Worm (Caenorhabditis elegans) whole organism, late embryonic: ENCODE results near the gene C06B8.7.

ENCODE experiments used
- C08G9.2 ChIP-seq: sonication (generic microtip); optimal IDR thresholded peaks from 2 replicates; lab custom pipeline; 2016; ENCODE audit warnings: mild to moderate bottlenecking, missing genetic modification characterization, moderate library complexity, missing compliant biosample characterization
- C38D4.7 ChIP-seq: fragments of 200-800 bp; sonication (Bioruptor generic); optimal IDR thresholded peaks from 2 replicates; lab custom pipeline; 2018; ENCODE audit warnings: mild to moderate bottlenecking, missing genetic modification characterization, moderate library complexity, missing compliant biosample characterization
- K09A11.1 ChIP-seq: sonication (generic microtip); optimal IDR thresholded peaks from 2 replicates; lab custom pipeline; 2017; ENCODE audit warnings: antibody characterized with exemption, mild to moderate bottlenecking, missing genetic modification characterization, missing compliant biosample characterization; ENCODE audit not compliant: insufficient read depth
- Y22D7AL.16 ChIP-seq: sonication (generic microtip); optimal IDR thresholded peaks from 2 replicates; lab custom pipeline; 2016; ENCODE audit warnings: missing genetic modification characterization, missing compliant biosample characterization
- ahr-1 ChIP-seq: sonication (generic microtip); optimal IDR thresholded peaks from 2 replicates; lab custom pipeline; 2016; ENCODE audit warnings: missing genetic modification characterization, missing compliant biosample characterization
- ceh-14 ChIP-seq: sonication (generic microtip); optimal IDR thresholded peaks from 2 replicates; lab custom pipeline; 2016; ENCODE audit warnings: missing genotype, missing genetic modification characterization, missing compliant biosample characterization
- ceh-22 ChIP-seq: sonication (generic microtip); optimal IDR thresholded peaks from 2 replicates; lab custom pipeline; 2017; ENCODE audit warnings: missing biosample characterization, missing genetic modification characterization
- ceh-24 ChIP-seq: sonication (generic microtip); optimal IDR thresholded peaks from 2 replicates; lab custom pipeline; 2016; ENCODE audit warnings: mild to moderate bottlenecking, missing genetic modification characterization, missing compliant biosample characterization
- ceh-30 ChIP-seq: fragments of 150-350 bp; optimal IDR thresholded peaks from 2 replicates; lab custom pipeline; 2014; ENCODE audit warnings: missing biosample characterization, missing genetic modification characterization
- ceh-31 ChIP-seq: sonication (generic microtip); optimal IDR thresholded peaks from 2 replicates; lab custom pipeline; 2016; ENCODE audit warnings: missing genetic modification characterization, missing compliant biosample characterization
- ceh-34 ChIP-seq: sonication (generic microtip); optimal IDR thresholded peaks from 2 replicates; lab custom pipeline; 2016; ENCODE audit warnings: mild to moderate bottlenecking, missing genetic modification characterization, missing compliant biosample characterization
- ceh-45 ChIP-seq: fragments of 200-800 bp; sonication (Bioruptor generic); IDR thresholded peaks from 2 replicates; pipeline ENCODE4 v1.3.6; 2022; ENCODE audit warnings: missing genetic modification reagents, missing genetic modification characterization, missing compliant biosample characterization
- che-1 ChIP-seq: sonication (generic microtip); optimal IDR thresholded peaks from 2 replicates; lab custom pipeline; 2016; ENCODE audit warnings: mild to moderate bottlenecking, missing genetic modification characterization, missing compliant biosample characterization
- dmd-4 ChIP-seq: sonication (generic microtip); optimal IDR thresholded peaks from 2 replicates; lab custom pipeline; 2016; ENCODE audit warnings: borderline replicate concordance, missing genetic modification characterization, missing compliant biosample characterization
- elt-2 ChIP-seq: sonication (generic microtip); optimal IDR thresholded peaks from 2 replicates; lab custom pipeline; 2016; ENCODE audit warnings: missing genetic modification reagents, missing genetic modification characterization, missing compliant biosample characterization
- elt-4 ChIP-seq: sonication (generic microtip); optimal IDR thresholded peaks from 2 replicates; lab custom pipeline; 2016; ENCODE audit warnings: missing genetic modification characterization, missing compliant biosample characterization
- eyg-1 ChIP-seq: sonication (generic microtip); optimal IDR thresholded peaks from 2 replicates; lab custom pipeline; 2016; ENCODE audit warnings: missing genotype, missing genetic modification characterization, missing compliant biosample characterization
- fax-1 ChIP-seq: sonication (generic microtip); optimal IDR thresholded peaks from 2 replicates; lab custom pipeline; 2016; ENCODE audit warnings: missing genotype, missing genetic modification characterization, missing compliant biosample characterization
- fkh-6 ChIP-seq: sonication (generic microtip); optimal IDR thresholded peaks from 2 replicates; lab custom pipeline; 2016; ENCODE audit warnings: missing genetic modification characterization, missing compliant biosample characterization
- gmeb-2 ChIP-seq: sonication (generic microtip); optimal IDR thresholded peaks from 2 replicates; lab custom pipeline; 2016; ENCODE audit warnings: missing genetic modification characterization, inconsistent platforms, missing compliant biosample characterization
- hlh-13 ChIP-seq: fragments of 200-800 bp; sonication (Bioruptor generic); optimal IDR thresholded peaks from 2 replicates; lab custom pipeline; 2018; ENCODE audit warnings: mild to moderate bottlenecking, missing genetic modification characterization, missing compliant biosample characterization
- hlh-6 ChIP-seq: sonication (generic microtip); optimal IDR thresholded peaks from 2 replicates; lab custom pipeline; 2016; ENCODE audit warnings: missing genotype, missing genetic modification characterization, missing compliant biosample characterization
- hlh-8 ChIP-seq: sonication (generic microtip); optimal IDR thresholded peaks from 2 replicates; lab custom pipeline; 2016; ENCODE audit warnings: missing genotype, missing genetic modification characterization, missing compliant biosample characterization
- lin-11 ChIP-seq: fragments of 200-800 bp; sonication (Bioruptor generic); optimal IDR thresholded peaks from 2 replicates; lab custom pipeline; 2018; ENCODE audit warnings: mild to moderate bottlenecking, missing genetic modification characterization, missing compliant biosample characterization
- madf-2 ChIP-seq: sonication (generic microtip); optimal IDR thresholded peaks from 2 replicates; lab custom pipeline; 2017; ENCODE audit warnings: missing genetic modification characterization, missing compliant biosample characterization
- mec-3 ChIP-seq: sonication (generic microtip); optimal IDR thresholded peaks from 2 replicates; lab custom pipeline; 2016; ENCODE audit warnings: borderline replicate concordance, missing genetic modification characterization, missing compliant biosample characterization
- nhr-232 ChIP-seq: sonication (generic microtip); optimal IDR thresholded peaks from 2 replicates; lab custom pipeline; 2016; ENCODE audit warnings: missing genetic modification characterization, missing compliant biosample characterization
- npax-4 ChIP-seq: sonication (generic microtip); optimal IDR thresholded peaks from 2 replicates; lab custom pipeline; 2016; ENCODE audit warnings: missing genetic modification characterization, missing compliant biosample characterization
- odd-2 ChIP-seq: sonication (generic microtip); optimal IDR thresholded peaks from 2 replicates; lab custom pipeline; 2017; ENCODE audit warnings: antibody characterized with exemption, mild to moderate bottlenecking, missing genetic modification characterization, missing compliant biosample characterization
- pat-9 ChIP-seq: fragments of 200-800 bp; sonication (Bioruptor generic); optimal IDR thresholded peaks from 2 replicates; lab custom pipeline; 2018; ENCODE audit warnings: mild to moderate bottlenecking, missing genetic modification characterization, moderate library complexity, missing compliant biosample characterization
- pax-1 ChIP-seq: fragments of 150-350 bp; optimal IDR thresholded peaks from 2 replicates; lab custom pipeline; 2014; ENCODE audit warnings: missing biosample characterization, missing genetic modification characterization
- pha-4 ChIP-seq: fragments of 150-350 bp; optimal IDR thresholded peaks from 2 replicates; lab custom pipeline; 2018; ENCODE audit warnings: missing biosample characterization, missing genetic modification reagents, missing genetic modification characterization
- ref-2 ChIP-seq: sonication (generic microtip); optimal IDR thresholded peaks from 2 replicates; lab custom pipeline; 2016; ENCODE audit warnings: missing genetic modification characterization, missing compliant biosample characterization
- sox-2 ChIP-seq: fragments of 200-800 bp; sonication (Bioruptor generic); IDR thresholded peaks from 2 replicates; pipeline ENCODE4 v1.3.6; 2022; ENCODE audit warnings: missing genetic modification reagents, missing genetic modification characterization, missing compliant biosample characterization
- sox-4 ChIP-seq: sonication (generic microtip); optimal IDR thresholded peaks from 2 replicates; lab custom pipeline; 2017; ENCODE audit warnings: mild to moderate bottlenecking, missing genetic modification characterization, inconsistent platforms, missing compliant biosample characterization
- tbx-7 ChIP-seq: sonication (generic microtip); optimal IDR thresholded peaks from 2 replicates; lab custom pipeline; 2016; ENCODE audit warnings: missing genotype, missing genetic modification characterization, missing compliant biosample characterization
- unc-3 ChIP-seq, 2 experiments: fragments of 200-800 bp in 1 of 2; sonication (Bioruptor generic) in 1 of 2; sonication (generic microtip) in 1 of 2; conservative IDR thresholded peaks in 1 of 2; optimal IDR thresholded peaks in 1 of 2; 2 replicates each; pipeline versions ENCODE4 v1.3.6 to Lab custom; 2016 to 2022; ENCODE audit warnings: missing compliant biosample characterization in 2 of 2, missing genetic modification characterization in 2 of 2, missing genetic modification reagents in 1 of 2
- unc-55 ChIP-seq: sonication (generic microtip); optimal IDR thresholded peaks from 2 replicates; lab custom pipeline; 2017; ENCODE audit warnings: missing biosample characterization, missing genetic modification reagents, missing genetic modification characterization
- unc-86 ChIP-seq: sonication (generic microtip); optimal IDR thresholded peaks from 2 replicates; lab custom pipeline; 2016; ENCODE audit warnings: missing genetic modification characterization, missing compliant biosample characterization

C06B8.7 gene

ce11 chrV:15478597-15478996 lies 19.9 kb upstream of the C06B8.7 start, which contains the start of gene C06B8.2:
Gene C06B8.2 (minus strand): TSS chrV:15478749.
- TF ChIP-seq odd-2, result no peak
- TF ChIP-seq Y22D7AL.16 (tag; lab: Kevin White, UChicago), result no peak
- no peak for TF ChIP-seq lin-11 (tag; lab: Kevin White, UChicago)
- no peak for TF ChIP-seq ceh-31 (tag; lab: Kevin White, UChicago)
- no peak for TF ChIP-seq ceh-30 (tag; lab: Kevin White, UChicago)
- no peak for TF ChIP-seq hlh-13 (GFP tag; lab: Kevin White, UChicago)
- TF ChIP-seq C38D4.7, result no peak
- TF ChIP-seq eyg-1 (tag; lab: Kevin White, UChicago), result no peak
- no peak for TF ChIP-seq unc-3 (GFP tag; conservative IDR thresholded peaks at IDR 0.05; lab: Robert Waterston, UW)
- no peak for TF ChIP-seq unc-3 (tag; optimal IDR thresholded peaks at IDR 0.05; lab: Kevin White, UChicago)
- TF ChIP-seq sox-4, result no peak
- TF ChIP-seq dmd-4 (tag; lab: Kevin White, UChicago), result no peak
- no peak for TF ChIP-seq pat-9 (tag; lab: Kevin White, UChicago)
- no peak for TF ChIP-seq fax-1
- TF ChIP-seq ceh-34 (tag; lab: Kevin White, UChicago), result no peak
- TF ChIP-seq elt-2 (tag; lab: Kevin White, UChicago), result no peak
- TF ChIP-seq pha-4 (tag; lab: Kevin White, UChicago), result no peak

- TF ChIP-seq elt-2 (tag; lab: Kevin White, UChicago), result peak; percentile 46
- no peak for TF ChIP-seq pha-4 (tag; lab: Kevin White, UChicago)
- TF ChIP-seq ceh-45 (GFP tag; lab: Robert Waterston, UW), result no peak
- no peak for TF ChIP-seq K09A11.1 (tag; lab: Kevin White, UChicago)
- no peak for TF ChIP-seq ceh-34 (tag; lab: Kevin White, UChicago)
- TF ChIP-seq ceh-14 (tag; lab: Kevin White, UChicago), result no peak
Measured at ce11 chrV:15479107-15479506, 19.4 kb upstream of the C06B8.7 start.

- no peak for TF ChIP-seq gmeb-2 (tag; lab: Kevin White, UChicago)
- no peak for TF ChIP-seq tbx-7 (tag; lab: Kevin White, UChicago)
- no peak for TF ChIP-seq hlh-8
- no peak for TF ChIP-seq unc-86 (tag; lab: Kevin White, UChicago)
- no peak for TF ChIP-seq C38D4.7
- no peak for TF ChIP-seq ahr-1
- TF ChIP-seq sox-2 (GFP tag; lab: Robert Waterston, UW), result no peak
- TF ChIP-seq ceh-24 (tag; lab: Kevin White, UChicago), result no peak
- no peak for TF ChIP-seq unc-55 (GFP tag; lab: Kevin White, UChicago)
- TF ChIP-seq odd-2, result no peak
- no peak for TF ChIP-seq mec-3 (tag; lab: Kevin White, UChicago)
- no peak for TF ChIP-seq madf-2
- no peak for TF ChIP-seq pax-1 (tag; lab: Kevin White, UChicago)
- TF ChIP-seq ceh-22, result no peak
- TF ChIP-seq, all 69 proteins: peak for 0
Measured at ce11 chrV:15479825-15480224, 18.7 kb upstream of the C06B8.7 start.

DNA sequence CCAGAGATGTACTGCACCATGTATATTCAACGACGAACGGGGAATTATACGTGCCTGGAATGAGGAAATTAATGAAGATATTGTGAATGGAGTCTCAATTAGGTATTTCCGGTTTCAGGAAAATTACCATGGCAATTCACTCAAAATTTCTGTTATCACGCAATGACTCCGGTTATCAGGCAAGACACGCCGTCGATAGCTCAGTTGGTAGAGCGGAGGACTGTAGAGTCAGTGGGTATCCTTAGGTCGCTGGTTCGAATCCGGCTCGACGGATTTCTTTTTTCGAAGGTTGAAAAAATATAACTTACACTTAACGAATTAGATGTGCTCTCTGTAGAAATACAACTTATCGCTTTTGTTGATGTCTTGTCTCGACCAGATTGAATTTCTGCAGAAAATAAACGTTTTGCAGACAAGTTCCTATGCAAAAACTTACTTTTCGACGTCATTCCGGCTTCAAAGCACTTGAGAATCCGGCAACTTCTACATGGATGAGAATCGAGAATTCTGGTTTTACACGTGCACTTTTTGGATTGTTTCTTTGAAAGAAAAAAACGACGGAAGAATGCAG lies 17.9 kb upstream of the C06B8.7 start:
- TF ChIP-seq sox-4, result no peak
- no peak for TF ChIP-seq fkh-6

DNA sequence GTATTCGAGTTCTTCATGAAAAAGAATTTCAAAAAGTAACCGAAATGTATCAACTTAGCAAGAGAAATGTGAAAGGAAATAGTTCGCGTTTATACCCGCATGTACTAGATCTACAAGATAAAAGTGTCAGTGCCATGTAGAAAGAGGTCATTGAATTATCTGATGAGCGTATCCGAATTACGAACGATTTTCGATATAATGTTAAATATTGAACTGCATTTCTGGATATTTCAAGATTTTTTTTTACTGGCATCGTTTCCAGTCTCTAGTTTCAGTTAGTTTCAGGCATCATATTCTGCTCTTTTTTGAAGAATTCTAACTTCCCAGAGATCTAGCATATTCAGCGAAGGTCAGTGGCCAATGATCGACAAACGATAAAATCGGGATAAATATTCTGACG lies 17.2 kb upstream of the C06B8.7 start, which contains the start of gene nhr-150:
TSS of gene nhr-150 (minus strand) at position 92 of the 400 bp plus-strand sequence.
- TF ChIP-seq C08G9.2 (tag; lab: Kevin White, UChicago), result no peak
- no peak for TF ChIP-seq npax-4 (tag; lab: Kevin White, UChicago)
- TF ChIP-seq ceh-45 (GFP tag; lab: Robert Waterston, UW), result no peak
- TF ChIP-seq ref-2 (tag; lab: Kevin White, UChicago), result no peak
- TF ChIP-seq nhr-232 (tag; lab: Kevin White, UChicago), result no peak
- no peak for TF ChIP-seq che-1 (tag; lab: Kevin White, UChicago)
- no peak for TF ChIP-seq unc-3 (GFP tag; conservative IDR thresholded peaks at IDR 0.05; lab: Robert Waterston, UW)
- no peak for TF ChIP-seq unc-3 (tag; optimal IDR thresholded peaks at IDR 0.05; lab: Kevin White, UChicago)
- TF ChIP-seq C38D4.7, result no peak
- TF ChIP-seq elt-4 (tag; lab: Kevin White, UChicago), result no peak
- no peak for TF ChIP-seq elt-2 (tag; lab: Kevin White, UChicago)
- TF ChIP-seq ceh-31 (tag; lab: Kevin White, UChicago), result no peak
- no peak for TF ChIP-seq hlh-6 (tag; lab: Kevin White, UChicago)
- TF ChIP-seq lin-11 (tag; lab: Kevin White, UChicago), result no peak
- no peak for TF ChIP-seq sox-2 (GFP tag; lab: Robert Waterston, UW)
